Worm (Caenorhabditis elegans) whole organism, midembryonic: Measurements from ENCODE around the gene C49H3.6.

Source experiments
- T22C8.4 ChIP-seq: fragments of 200-800 bp; sonication (Bioruptor generic); IDR thresholded peaks from 2 replicates; pipeline ENCODE4 v1.3.6; 2022; ENCODE audit warnings: missing genetic modification characterization, missing compliant biosample characterization
- flt-1 ChIP-seq: fragments of 200-800 bp; sonication (Bioruptor generic); IDR thresholded peaks from 2 replicates; pipeline ENCODE4 v1.3.6; 2022; ENCODE audit warnings: missing genetic modification characterization, missing compliant biosample characterization
- klf-2 ChIP-seq: fragments of 200-800 bp; sonication (Bioruptor generic); conservative IDR thresholded peaks from 2 replicates; pipeline ENCODE4 v1.3.6; 2022; ENCODE audit warnings: missing genetic modification reagents, missing genetic modification characterization, missing compliant biosample characterization
- med-1 ChIP-seq: sonication (generic microtip); optimal IDR thresholded peaks from 2 replicates; lab custom pipeline; 2017; ENCODE audit warnings: missing genetic modification characterization, mild to moderate bottlenecking, missing compliant biosample characterization, antibody characterized with exemption, missing genetic modification reagents; ENCODE audit not compliant: insufficient read depth

DNA sequence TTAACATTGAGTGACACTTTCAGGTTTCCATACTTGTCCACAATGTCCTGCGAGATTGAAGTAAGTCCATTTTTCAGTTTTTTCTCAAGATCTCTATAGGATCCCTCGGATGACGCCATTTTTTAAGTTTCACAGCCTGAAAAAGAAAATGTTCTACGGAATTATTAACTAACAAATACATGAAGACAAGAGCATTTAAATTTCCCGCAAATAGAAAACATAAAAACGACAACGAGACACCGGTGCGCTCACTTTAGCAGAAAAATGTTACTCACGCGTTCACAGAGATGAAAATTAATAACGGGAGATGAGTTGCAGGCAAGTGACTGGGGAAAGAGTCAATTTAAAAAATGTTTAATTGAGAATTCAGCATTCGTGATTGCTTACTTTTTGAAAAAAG, 42.9 kb downstream of the C49H3.6 start, which contains the start of gene czw-1:
- TF ChIP-seq klf-2 (GFP tag; lab: Robert Waterston, UW) (no peak), flt-1 (no peak), T22C8.4 (no peak), med-1 (GFP tag; lab: Kevin White, UChicago) (no peak)
